Fruit fly (Drosophila melanogaster): ENCODE data around the gene noc.

noc gene

dm6 chr2L:14499078-14499477 lies 8.4 kb downstream of the noc start (continued):
- no peak for TF ChIP-seq Scr (GFP tag; IDR thresholded peaks at IDR 0.05; ENCODE audit: partially characterized antibody)
- no peak for TF ChIP-seq Vsx1 (GFP tag; optimal IDR thresholded peaks at IDR 0.05)
- no peak for TF ChIP-seq CG5953 (GFP tag; IDR thresholded peaks at IDR 0.05)
- no peak for TF ChIP-seq Lpt (GFP tag; optimal IDR thresholded peaks at IDR 0.05)
- no peak for TF ChIP-seq Max (GFP tag; optimal IDR thresholded peaks at IDR 0.05)
- no peak for TF ChIP-seq CG18599 (GFP tag; optimal IDR thresholded peaks at IDR 0.05)
- no peak for TF ChIP-seq Pdp1 (GFP tag; optimal IDR thresholded peaks at IDR 0.05)
- peak; percentile 13 for TF ChIP-seq CG7839 (tag; optimal IDR thresholded peaks at IDR 0.05)
- no peak for TF ChIP-seq Hey (tag; optimal IDR thresholded peaks at IDR 0.05)
- no peak for TF ChIP-seq CG13296 (GFP tag; optimal IDR thresholded peaks at IDR 0.05)
- no peak for TF ChIP-seq Spps (tag; optimal IDR thresholded peaks at IDR 0.05)
- TF ChIP-seq Kr (GFP tag; optimal IDR thresholded peaks at IDR 0.05): no peak
- TF ChIP-seq eyg (GFP tag; optimal IDR thresholded peaks at IDR 0.05): no peak
- TF ChIP-seq pros (GFP tag; optimal IDR thresholded peaks at IDR 0.05): no peak
- TF ChIP-seq nom (GFP tag; optimal IDR thresholded peaks at IDR 0.05): no peak
- TF ChIP-seq CG31441 (GFP tag; IDR thresholded peaks at IDR 0.05): no peak
- TF ChIP-seq Jarid2 (GFP tag; optimal IDR thresholded peaks at IDR 0.05): peak; percentile 1
- no peak for TF ChIP-seq CG2889 (GFP tag; IDR thresholded peaks at IDR 0.05)
- no peak for TF ChIP-seq CG33557 (GFP tag; optimal IDR thresholded peaks at IDR 0.05)
- peak; percentile 36 for TF ChIP-seq unpg (GFP tag; optimal IDR thresholded peaks at IDR 0.05)
- no peak for TF ChIP-seq CG2129 (GFP tag; IDR thresholded peaks at IDR 0.05; ENCODE audit: partially characterized antibody)
- no peak for TF ChIP-seq CG1529 (GFP tag; optimal IDR thresholded peaks at IDR 0.05)
- no peak for TF ChIP-seq ewg (GFP tag; optimal IDR thresholded peaks at IDR 0.05)
- no peak for TF ChIP-seq CG2875 (GFP tag; optimal IDR thresholded peaks at IDR 0.05)
- TF ChIP-seq CG2678 (tag; optimal IDR thresholded peaks at IDR 0.05): no peak
- TF ChIP-seq phol (tag; optimal IDR thresholded peaks at IDR 0.05): peak; percentile 30
- no peak for TF ChIP-seq B-H2 (GFP tag; optimal IDR thresholded peaks at IDR 0.05)
- no peak for TF ChIP-seq dm (GFP tag; optimal IDR thresholded peaks at IDR 0.05)
- no peak for TF ChIP-seq lab (GFP tag; optimal IDR thresholded peaks at IDR 0.05)
- no peak for TF ChIP-seq Aef1 (GFP tag; IDR thresholded peaks at IDR 0.05)
- TF ChIP-seq salm (tag; optimal IDR thresholded peaks at IDR 0.05): no peak
- peak; percentile 26 for TF ChIP-seq CG10209 (GFP tag; optimal IDR thresholded peaks at IDR 0.05)
- peak; percentile 54 for TF ChIP-seq CG2120 (GFP tag; optimal IDR thresholded peaks at IDR 0.05)
- TF ChIP-seq CG15601 (tag; optimal IDR thresholded peaks at IDR 0.05): no peak
- peak; percentile 41; the same call in 1 of the 2 replicates for TF ChIP-seq esg (GFP tag; conservative IDR thresholded peaks at IDR 0.05)
- TF ChIP-seq CG3163 (GFP tag; optimal IDR thresholded peaks at IDR 0.05): no peak
- TF ChIP-seq CG8478 (optimal IDR thresholded peaks at IDR 0.05): no peak
- no peak for TF ChIP-seq Nf-YA (GFP tag; IDR thresholded peaks at IDR 0.05)
- no peak for TF ChIP-seq hb (GFP tag; IDR thresholded peaks at IDR 0.05; ENCODE audit: partially characterized antibody)
- no peak for TF ChIP-seq CG15696 (tag; optimal IDR thresholded peaks at IDR 0.05)
- no peak for TF ChIP-seq CG16813 (GFP tag; IDR thresholded peaks at IDR 0.05; ENCODE audit: partially characterized antibody)
- TF ChIP-seq dpn (GFP tag; optimal IDR thresholded peaks at IDR 0.05): peak in 1 of 2 experiments; percentile 52
- TF ChIP-seq TFAM (GFP tag; optimal IDR thresholded peaks at IDR 0.05): no peak
- no peak for TF ChIP-seq B-H1 (GFP tag; IDR thresholded peaks at IDR 0.05)
- no peak for TF ChIP-seq E2f1 (GFP tag; IDR thresholded peaks at IDR 0.05)
- TF ChIP-seq CG9609 (GFP tag; optimal IDR thresholded peaks at IDR 0.05): peak; percentile 24
- no peak for TF ChIP-seq CG8388 (GFP tag; optimal IDR thresholded peaks at IDR 0.05)
- TF ChIP-seq wek (GFP tag; optimal IDR thresholded peaks at IDR 0.05): no peak
- no peak for TF ChIP-seq CG6765 (GFP tag; optimal IDR thresholded peaks at IDR 0.05)
- TF ChIP-seq CG18262 (tag; optimal IDR thresholded peaks at IDR 0.05): no peak
- TF ChIP-seq CG10565 (GFP tag; optimal IDR thresholded peaks at IDR 0.05): no peak

All from whole organism, embryonic.